Fruit fly (Drosophila melanogaster) whole organism, embryonic: ENCODE data around the gene CG13921.

Experiments
- Abd-B ChIP-seq: fragments of 200-800 bp; sonication (Bioruptor generic); optimal IDR thresholded peaks from 2 replicates; lab custom pipeline; 2018; ENCODE audit warnings: missing biosample characterization, mild to moderate bottlenecking, missing genetic modification characterization, moderate library complexity
- BEAF-32 ChIP-seq: fragments of 200-800 bp; sonication (Bioruptor generic); optimal IDR thresholded peaks from 3 replicates; lab custom pipeline; 2017; ENCODE audit warnings: missing biosample characterization, missing genetic modification characterization, mild to moderate bottlenecking, moderate library complexity, missing genetic modification reagents
- C15 ChIP-seq: fragments of 200-800 bp; sonication (Bioruptor generic); IDR thresholded peaks from 3 replicates; pipeline ENCODE4 v1.3.6; 2022; ENCODE audit warnings: missing biosample characterization, missing genetic modification characterization
- CG11456 ChIP-seq: fragments of 200-800 bp; sonication (Bioruptor generic); IDR thresholded peaks from 3 replicates; pipeline ENCODE4 v1.3.6; 2022; ENCODE audit warnings: missing biosample characterization, missing genetic modification characterization
- CG12236 ChIP-seq: fragments of 200-800 bp; sonication (Bioruptor generic); optimal IDR thresholded peaks from 2 replicates; lab custom pipeline; 2016; ENCODE audit warnings: missing biosample characterization, missing genetic modification characterization
- CG14965 ChIP-seq: fragments of 200-800 bp; sonication (Bioruptor generic); optimal IDR thresholded peaks from 2 replicates; lab custom pipeline; 2016; ENCODE audit warnings: missing biosample characterization, missing genetic modification characterization, borderline replicate concordance
- CG1603 ChIP-seq: fragments of 200-800 bp; sonication (Bioruptor generic); optimal IDR thresholded peaks from 2 replicates; lab custom pipeline; 2019; ENCODE audit warnings: missing biosample characterization, mild to moderate bottlenecking, missing genetic modification characterization, moderate library complexity
- CG1647 ChIP-seq: fragments of 200-800 bp; sonication (Bioruptor generic); optimal IDR thresholded peaks from 3 replicates; lab custom pipeline; 2016; ENCODE audit warnings: missing biosample characterization, missing genetic modification characterization
- CG2116 ChIP-seq: fragments of 200-800 bp; sonication (Bioruptor generic); optimal IDR thresholded peaks from 3 replicates; lab custom pipeline; 2018; ENCODE audit warnings: missing biosample characterization, mild to moderate bottlenecking, missing genetic modification characterization
- CG31388 ChIP-seq: fragments of 200-800 bp; sonication (Bioruptor generic); optimal IDR thresholded peaks from 2 replicates; lab custom pipeline; 2016; ENCODE audit warnings: missing biosample characterization, missing genetic modification characterization
- CG31441 ChIP-seq: fragments of 200-800 bp; sonication (Bioruptor generic); IDR thresholded peaks from 2 replicates; pipeline ENCODE4 v1.3.6; 2022; ENCODE audit warnings: missing biosample characterization, missing genetic modification characterization
- CG7556 ChIP-seq: fragments of 200-800 bp; sonication (Bioruptor generic); optimal IDR thresholded peaks from 2 replicates; lab custom pipeline; 2017; ENCODE audit warnings: missing biosample characterization, mild to moderate bottlenecking, missing genetic modification characterization
- CG7839 ChIP-seq: fragments of 200-800 bp; sonication (Bioruptor generic); optimal IDR thresholded peaks from 3 replicates; lab custom pipeline; 2018; ENCODE audit warnings: missing biosample characterization, mild to moderate bottlenecking, missing genetic modification characterization, moderate library complexity
- CG9215 ChIP-seq: fragments of 200-800 bp; sonication (Bioruptor generic); IDR thresholded peaks from 2 replicates; pipeline ENCODE4 v1.3.6; 2022; ENCODE audit warnings: missing biosample characterization, missing genetic modification characterization
- CG9932 ChIP-seq: fragments of 200-800 bp; sonication (Bioruptor generic); IDR thresholded peaks from 2 replicates; pipeline ENCODE4 v1.3.6; 2022; ENCODE audit warnings: missing biosample characterization, missing genetic modification characterization
- Deaf1 ChIP-seq: fragments of 200-800 bp; optimal IDR thresholded peaks from 3 replicates; lab custom pipeline; 2019; ENCODE audit warnings: missing biosample characterization, mild to moderate bottlenecking, missing genetic modification characterization, moderate library complexity
- Eip74EF ChIP-seq, 2 experiments: fragments of 200-800 bp in 1 of 2; fragments of >200 bp in 1 of 2; sonication (Bioruptor generic) in 1 of 2; optimal IDR thresholded peaks; 2 replicates each; lab custom pipeline; 2017 to 2019; ENCODE audit warnings: missing biosample characterization in 2 of 2, missing genetic modification characterization in 2 of 2, mild to moderate bottlenecking in 1 of 2, moderate library complexity in 1 of 2
- H2.0 ChIP-seq: fragments of 200-800 bp; sonication (Bioruptor generic); IDR thresholded peaks from 2 replicates; pipeline ENCODE4 v1.3.6; 2022; ENCODE audit warnings: missing biosample characterization, missing genetic modification characterization
- HHEX ChIP-seq: fragments of 200-800 bp; sonication (Bioruptor generic); optimal IDR thresholded peaks from 3 replicates; lab custom pipeline; 2017; ENCODE audit warnings: missing biosample characterization, mild to moderate bottlenecking, missing genetic modification characterization, missing genetic modification reagents
- HLH3B ChIP-seq: fragments of 200-800 bp; sonication (Bioruptor generic); IDR thresholded peaks from 2 replicates; pipeline ENCODE4 v1.3.6; 2022; ENCODE audit warnings: missing biosample characterization, missing genetic modification characterization
- HLHmδ ChIP-seq: fragments of 200-800 bp; sonication (Bioruptor generic); optimal IDR thresholded peaks from 2 replicates; lab custom pipeline; 2018; ENCODE audit warnings: missing biosample characterization, mild to moderate bottlenecking, missing genetic modification characterization, moderate library complexity
- Lim3 ChIP-seq: fragments of 200-800 bp; sonication (Bioruptor generic); IDR thresholded peaks from 2 replicates; pipeline ENCODE4 v1.3.6; 2022; ENCODE audit warnings: missing biosample characterization, missing genetic modification characterization
- Opbp ChIP-seq: fragments of 200-800 bp; sonication (Bioruptor generic); IDR thresholded peaks from 3 replicates; pipeline ENCODE4 v1.3.6; 2022; ENCODE audit warnings: missing biosample characterization, missing genetic modification characterization; ENCODE audit not compliant: partially characterized antibody
- TFAM ChIP-seq: fragments of 200-800 bp; sonication (Bioruptor generic); optimal IDR thresholded peaks from 2 replicates; lab custom pipeline; 2017; ENCODE audit warnings: missing biosample characterization, missing genetic modification characterization, inconsistent platforms
- Taf1 ChIP-seq: fragments of 200-800 bp; sonication (Bioruptor generic); IDR thresholded peaks from 2 replicates; pipeline ENCODE4 v1.3.6; 2022; ENCODE audit warnings: missing biosample characterization, missing genetic modification characterization
- al ChIP-seq: fragments of 200-800 bp; sonication (Bioruptor generic); IDR thresholded peaks from 2 replicates; pipeline ENCODE4 v1.3.6; 2022; ENCODE audit warnings: missing biosample characterization, missing genetic modification characterization
- ash1 ChIP-seq: fragments of 200-800 bp; sonication (Bioruptor generic); optimal IDR thresholded peaks from 2 replicates; lab custom pipeline; 2018; ENCODE audit warnings: missing biosample characterization, mild to moderate bottlenecking, missing genetic modification characterization
- bab2 ChIP-seq: fragments of 200-800 bp; sonication (Bioruptor generic); optimal IDR thresholded peaks from 2 replicates; lab custom pipeline; 2016; ENCODE audit warnings: missing biosample characterization, missing genetic modification characterization
- bsh ChIP-seq, 2 experiments: fragments of 200-800 bp; sonication (Bioruptor generic); optimal IDR thresholded peaks; 2 replicates each; lab custom pipeline; 2017 to 2018; ENCODE audit warnings: mild to moderate bottlenecking in 2 of 2, missing biosample characterization in 2 of 2, missing genetic modification characterization in 2 of 2, moderate library complexity in 1 of 2
- chm ChIP-seq: fragments of 200-800 bp; sonication (Bioruptor generic); IDR thresholded peaks from 2 replicates; pipeline ENCODE4 v1.3.6; 2022; ENCODE audit warnings: missing biosample characterization, missing genetic modification characterization
- ems ChIP-seq: fragments of 200-800 bp; sonication (Bioruptor generic); optimal IDR thresholded peaks from 3 replicates; lab custom pipeline; 2016; ENCODE audit warnings: missing biosample characterization, missing genetic modification characterization
- kni ChIP-seq: fragments of 200-800 bp; sonication (Bioruptor generic); optimal IDR thresholded peaks from 3 replicates; lab custom pipeline; 2017; ENCODE audit warnings: mild to moderate bottlenecking, missing biosample characterization, missing genetic modification reagents, missing genetic modification characterization
- lov ChIP-seq, 2 experiments: fragments of 200-800 bp in 1 of 2; fragments of >200 bp in 1 of 2; sonication (Bioruptor generic) in 1 of 2; IDR thresholded peaks in 1 of 2; optimal IDR thresholded peaks in 1 of 2; 2 replicates in 1 of 2; 3 replicates in 1 of 2; pipeline versions ENCODE4 v1.3.6 to Lab custom; 2017 to 2022; ENCODE audit warnings: missing biosample characterization in 1 of 2, missing genetic modification characterization in 1 of 2
- pan ChIP-seq, 4 experiments: fragments of >200 bp in 3 of 4; fragments of 200-800 bp in 1 of 4; sonication (Bioruptor generic) in 1 of 4; optimal IDR thresholded peaks in 3 of 4; IDR thresholded peaks in 1 of 4; 2 replicates each; pipeline versions ENCODE4 v1.3.6 to Lab custom; 2017 to 2022; ENCODE audit warnings: missing biosample characterization in 2 of 4, missing genetic modification characterization in 2 of 4, mixed read lengths in 1 of 4
- pita ChIP-seq: fragments of 200-800 bp; sonication (Bioruptor generic); optimal IDR thresholded peaks from 2 replicates; lab custom pipeline; 2017; ENCODE audit warnings: missing biosample characterization, mild to moderate bottlenecking, missing genetic modification characterization
- pnt ChIP-seq: fragments of 200-800 bp; sonication (Bioruptor generic); optimal IDR thresholded peaks from 3 replicates; lab custom pipeline; 2016; ENCODE audit warnings: missing biosample characterization, missing genetic modification characterization
- rib ChIP-seq: fragments of 200-800 bp; sonication (Bioruptor generic); IDR thresholded peaks from 2 replicates; pipeline ENCODE4 v1.3.6; 2022; ENCODE audit warnings: missing biosample characterization, missing genetic modification characterization
- row ChIP-seq: fragments of 200-800 bp; sonication (Bioruptor generic); IDR thresholded peaks from 3 replicates; pipeline ENCODE4 v1.3.6; 2022; ENCODE audit warnings: missing biosample characterization, missing genetic modification characterization
- run ChIP-seq: fragments of 200-800 bp; sonication (Bioruptor generic); optimal IDR thresholded peaks from 3 replicates; lab custom pipeline; 2018; ENCODE audit warnings: missing biosample characterization, mild to moderate bottlenecking, missing genetic modification characterization
- scrt ChIP-seq: fragments of 200-800 bp; sonication (Bioruptor generic); optimal IDR thresholded peaks from 2 replicates; lab custom pipeline; 2018; ENCODE audit warnings: missing biosample characterization, mild to moderate bottlenecking, missing genetic modification characterization, moderate library complexity
- slou ChIP-seq: fragments of 200-800 bp; sonication (Bioruptor generic); optimal IDR thresholded peaks from 3 replicates; lab custom pipeline; 2016; ENCODE audit warnings: missing biosample characterization, missing genetic modification characterization
- ssp ChIP-seq: fragments of 200-800 bp; sonication (Bioruptor generic); IDR thresholded peaks from 2 replicates; pipeline ENCODE4 v1.3.6; 2022; ENCODE audit warnings: missing biosample characterization, missing genetic modification characterization
- trh ChIP-seq: fragments of 200-800 bp; sonication (Bioruptor generic); optimal IDR thresholded peaks from 2 replicates; lab custom pipeline; 2016; ENCODE audit warnings: missing biosample characterization, missing genetic modification characterization
- tup ChIP-seq: fragments of 200-800 bp; sonication (Bioruptor generic); optimal IDR thresholded peaks from 2 replicates; lab custom pipeline; 2016; ENCODE audit warnings: missing biosample characterization, mild to moderate bottlenecking, missing genetic modification characterization, moderate library complexity
- zen ChIP-seq: fragments of 200-800 bp; sonication (Bioruptor generic); optimal IDR thresholded peaks from 3 replicates; lab custom pipeline; 2018; ENCODE audit warnings: missing biosample characterization, mild to moderate bottlenecking, missing genetic modification characterization, moderate library complexity
- zfh2 ChIP-seq: fragments of 200-800 bp; sonication (Bioruptor generic); optimal IDR thresholded peaks from 2 replicates; lab custom pipeline; 2016; ENCODE audit warnings: missing biosample characterization, missing genetic modification characterization

The CG13921 gene

dm6 chr3L:1740129-1740975, 6.4 kb upstream of the CG13921 start (continued):
- peak; percentile 63 for TF ChIP-seq CG9932 (GFP tag; lab: Robert Waterston, UW)
- no peak for TF ChIP-seq BEAF-32
- no peak for TF ChIP-seq kni
- peak; percentile 65; the same call in 1 of the 2 replicates for TF ChIP-seq chm (GFP tag; lab: Robert Waterston, UW)
- TF ChIP-seq ash1 (GFP tag; lab: Kevin White, UChicago): no peak
- TF ChIP-seq Deaf1 (tag; lab: Kevin White, UChicago): no peak
- peak in 1 of 2 experiments; percentile 70 for TF ChIP-seq Eip74EF (GFP tag; optimal IDR thresholded peaks at IDR 0.05; lab: Kevin White, UChicago)
- no peak for TF ChIP-seq Opbp (GFP tag; lab: Robert Waterston, UW)
- no peak for TF ChIP-seq CG1647 (GFP tag; lab: Kevin White, UChicago)
- TF ChIP-seq CG31388 (GFP tag; lab: Kevin White, UChicago): no peak
- TF ChIP-seq run: peak; percentile 11
- TF ChIP-seq slou: no peak
- peak; percentile 61 for TF ChIP-seq ssp (GFP tag; lab: Robert Waterston, UW)
- TF ChIP-seq pita: no peak
- TF ChIP-seq row (GFP tag; lab: Robert Waterston, UW): peak; percentile 86
- peak; percentile 77 for TF ChIP-seq H2.0 (GFP tag; lab: Robert Waterston, UW)
- TF ChIP-seq bab2: peak; percentile 60
- peak; percentile 64 for TF ChIP-seq zfh2 (GFP tag; lab: Kevin White, UChicago)
- no peak for TF ChIP-seq CG2116 (GFP tag; lab: Kevin White, UChicago)
- TF ChIP-seq scrt (GFP tag; lab: Kevin White, UChicago): no peak
- TF ChIP-seq Abd-B (GFP tag; lab: Kevin White, UChicago): peak; percentile 73
- TF ChIP-seq tup (GFP tag; lab: Kevin White, UChicago): peak; percentile 10
- TF ChIP-seq bsh (GFP tag; optimal IDR thresholded peaks at IDR 0.05; lab: Kevin White, UChicago): peak in 1 of 2 experiments; percentile 30
- TF ChIP-seq CG7556: peak; percentile 7
- TF ChIP-seq CG7839 (tag; lab: Kevin White, UChicago): peak; percentile 59
- peak; percentile 52; the same call in 1 of the 2 replicates for TF ChIP-seq CG9215 (GFP tag; lab: Robert Waterston, UW)
- TF ChIP-seq HLH3B (GFP tag; lab: Robert Waterston, UW): peak; percentile 50; the same call in 1 of the 2 replicates
- no peak for TF ChIP-seq HLHmδ (GFP tag; lab: Kevin White, UChicago)
- TF ChIP-seq CG14965 (GFP tag; lab: Kevin White, UChicago): no peak
- peak; percentile 53; the same call in 1 of the 2 replicates for TF ChIP-seq Lim3 (GFP tag; lab: Robert Waterston, UW)
- TF ChIP-seq rib (GFP tag; lab: Robert Waterston, UW): 0 out of 2 replicates have a peak, but pooled peaks have one; percentile 26
- TF ChIP-seq CG12236 (GFP tag; lab: Kevin White, UChicago): no peak
- no peak for TF ChIP-seq pnt (GFP tag; lab: Kevin White, UChicago)
- peak; percentile 59 for TF ChIP-seq CG31441
- peak; percentile 37 for TF ChIP-seq HHEX
- TF ChIP-seq ems (GFP tag; lab: Kevin White, UChicago): peak; percentile 63
- no peak for TF ChIP-seq zen (tag; lab: Kevin White, UChicago)
- no peak for TF ChIP-seq TFAM
- TF ChIP-seq CG11456 (GFP tag; lab: Robert Waterston, UW): peak; percentile 76; the same call in 2 of the 3 replicates
- TF ChIP-seq C15 (GFP tag; lab: Robert Waterston, UW): peak; percentile 42; the same call in 1 of the 3 replicates
- TF ChIP-seq trh (GFP tag; lab: Kevin White, UChicago): peak; percentile 57
- peak; percentile 69 for TF ChIP-seq al (GFP tag; lab: Robert Waterston, UW)
- peak; percentile 70 for TF ChIP-seq CG1603
- TF ChIP-seq lov (optimal IDR thresholded peaks at IDR 0.05; lab: Kevin White, UChicago): no peak
- 0 out of 3 replicates have a peak, but pooled peaks have one; percentile 23 for TF ChIP-seq lov (GFP tag; IDR thresholded peaks at IDR 0.05; lab: Robert Waterston, UW)
- TF ChIP-seq pan (optimal IDR thresholded peaks at IDR 0.05; lab: Kevin White, UChicago): no peak
- TF ChIP-seq pan (GFP tag; optimal IDR thresholded peaks at IDR 0.05 in 1 of 2, IDR thresholded peaks at IDR 0.05 in 1 of 2): peak in 1 of 2 experiments; percentile 86
- TF ChIP-seq Taf1 (GFP tag; lab: Robert Waterston, UW): no peak; the same call in 1 of the 2 replicates
